Fruit fly (Drosophila melanogaster): ENCODE measurements around the gene CG13893.

- no peak for TF ChIP-seq CG3032 (tag; optimal IDR thresholded peaks at IDR 0.05)
- TF ChIP-seq spab (GFP tag; optimal IDR thresholded peaks at IDR 0.05): no peak
- 0 out of 3 replicates have a peak, but pooled peaks have one; percentile 17 for TF ChIP-seq eg (GFP tag; IDR thresholded peaks at IDR 0.05)
Observed at dm6 chr3L:630666-631065, 26.9 kb upstream of the CG13893 start.

All from whole organism, prepupa.